Fruit fly (Drosophila melanogaster) whole organism, embryonic: ENCODE data around the gene CG31817.

Source experiments
- Ada2b ChIP-seq: fragments of 200-800 bp; sonication (Bioruptor generic); IDR thresholded peaks from 2 replicates; pipeline ENCODE4 v1.3.6; 2022; ENCODE audit warnings: missing biosample characterization, missing genetic modification characterization
- Atf6 ChIP-seq: fragments of 200-800 bp; sonication (Bioruptor generic); IDR thresholded peaks from 2 replicates; pipeline ENCODE4 v1.3.6; 2022; ENCODE audit warnings: missing biosample characterization, missing genetic modification characterization
- Bdp1 ChIP-seq: fragments of 200-800 bp; sonication (Bioruptor generic); optimal IDR thresholded peaks from 3 replicates; lab custom pipeline; 2016; ENCODE audit warnings: missing biosample characterization, missing genetic modification characterization
- CG10543 ChIP-seq: fragments of 200-800 bp; sonication (Bioruptor generic); optimal IDR thresholded peaks from 3 replicates; lab custom pipeline; 2017; ENCODE audit warnings: missing biosample characterization, mild to moderate bottlenecking, missing genetic modification characterization, moderate library complexity
- CG12391 ChIP-seq: fragments of 200-800 bp; sonication (Bioruptor generic); optimal IDR thresholded peaks from 3 replicates; lab custom pipeline; 2018; ENCODE audit warnings: missing biosample characterization, mild to moderate bottlenecking, missing genetic modification characterization, moderate library complexity
- CG14441 ChIP-seq: fragments of 200-800 bp; sonication (Bioruptor generic); IDR thresholded peaks from 2 replicates; pipeline ENCODE4 v1.3.6; 2022; ENCODE audit warnings: missing biosample characterization, missing genetic modification characterization
- CG15479 ChIP-seq: fragments of 200-800 bp; sonication (Bioruptor generic); optimal IDR thresholded peaks from 3 replicates; lab custom pipeline; 2019; ENCODE audit warnings: missing biosample characterization, mild to moderate bottlenecking, missing genetic modification characterization, moderate library complexity
- CG16779 ChIP-seq: fragments of 200-800 bp; sonication (Bioruptor generic); IDR thresholded peaks from 2 replicates; pipeline ENCODE4 v1.3.6; 2022; ENCODE audit warnings: missing biosample characterization, missing genetic modification characterization
- CG16815 ChIP-seq: fragments of 200-800 bp; sonication (Bioruptor generic); optimal IDR thresholded peaks from 3 replicates; lab custom pipeline; 2017; ENCODE audit warnings: missing biosample characterization, mild to moderate bottlenecking, missing genetic modification characterization
- CG2199 ChIP-seq: fragments of 200-800 bp; sonication (Bioruptor generic); IDR thresholded peaks from 3 replicates; pipeline ENCODE4 v1.3.6; 2022; ENCODE audit warnings: missing biosample characterization, missing genetic modification characterization
- CG2678 ChIP-seq: fragments of 200-800 bp; sonication (Bioruptor generic); optimal IDR thresholded peaks from 3 replicates; lab custom pipeline; 2019; ENCODE audit warnings: missing biosample characterization, mild to moderate bottlenecking, missing genetic modification characterization, moderate library complexity
- CG3281 ChIP-seq: fragments of 200-800 bp; sonication (Bioruptor generic); optimal IDR thresholded peaks from 3 replicates; lab custom pipeline; 2017; ENCODE audit warnings: missing biosample characterization, mild to moderate bottlenecking, missing genetic modification characterization
- CG34376 ChIP-seq: fragments of 200-800 bp; sonication (Bioruptor generic); optimal IDR thresholded peaks from 2 replicates; lab custom pipeline; 2018; ENCODE audit warnings: missing biosample characterization, mild to moderate bottlenecking, missing genetic modification characterization
- CG3847 ChIP-seq: fragments of 200-800 bp; sonication (Bioruptor generic); IDR thresholded peaks from 2 replicates; pipeline ENCODE4 v1.3.6; 2022; ENCODE audit warnings: missing biosample characterization, missing genetic modification characterization
- CG7556 ChIP-seq: fragments of 200-800 bp; sonication (Bioruptor generic); optimal IDR thresholded peaks from 2 replicates; lab custom pipeline; 2017; ENCODE audit warnings: missing biosample characterization, mild to moderate bottlenecking, missing genetic modification characterization
- CG9215 ChIP-seq: fragments of 200-800 bp; sonication (Bioruptor generic); IDR thresholded peaks from 2 replicates; pipeline ENCODE4 v1.3.6; 2022; ENCODE audit warnings: missing biosample characterization, missing genetic modification characterization
- CG9932 ChIP-seq: fragments of 200-800 bp; sonication (Bioruptor generic); IDR thresholded peaks from 2 replicates; pipeline ENCODE4 v1.3.6; 2022; ENCODE audit warnings: missing biosample characterization, missing genetic modification characterization
- CrebB ChIP-seq: fragments of 200-800 bp; sonication (Bioruptor generic); optimal IDR thresholded peaks from 3 replicates; lab custom pipeline; 2018; ENCODE audit warnings: missing biosample characterization, mild to moderate bottlenecking, missing genetic modification characterization
- Drgx ChIP-seq: fragments of 200-800 bp; sonication (Bioruptor generic); IDR thresholded peaks from 2 replicates; pipeline ENCODE4 v1.3.6; 2022; ENCODE audit warnings: missing biosample characterization, missing genetic modification characterization
- Fer2 ChIP-seq: fragments of 200-800 bp; sonication (Bioruptor generic); optimal IDR thresholded peaks from 2 replicates; lab custom pipeline; 2018; ENCODE audit warnings: missing biosample characterization, mild to moderate bottlenecking, missing genetic modification characterization, moderate library complexity
- GATAe ChIP-seq: fragments of 200-800 bp; sonication (Bioruptor generic); conservative IDR thresholded peaks from 2 replicates; pipeline ENCODE4 v1.3.6; 2022; ENCODE audit warnings: missing biosample characterization, missing genetic modification characterization
- HmgZ ChIP-seq: fragments of 200-800 bp; sonication (Bioruptor generic); optimal IDR thresholded peaks from 2 replicates; lab custom pipeline; 2018; ENCODE audit warnings: missing biosample characterization, mild to moderate bottlenecking, missing genetic modification characterization
- Hmx ChIP-seq: fragments of 200-800 bp; sonication (Bioruptor generic); optimal IDR thresholded peaks from 2 replicates; lab custom pipeline; 2016; ENCODE audit warnings: missing biosample characterization, missing genetic modification characterization
- Lpt ChIP-seq: fragments of >200 bp; optimal IDR thresholded peaks from 2 replicates; lab custom pipeline; 2018; ENCODE audit warnings: missing biosample characterization, missing genetic modification characterization
- NFAT ChIP-seq: fragments of 200-800 bp; sonication (Bioruptor generic); IDR thresholded peaks from 2 replicates; pipeline ENCODE4 v1.3.6; 2022; ENCODE audit warnings: missing biosample characterization, missing genetic modification characterization
- Oli ChIP-seq: fragments of 200-800 bp; sonication (Bioruptor generic); optimal IDR thresholded peaks from 2 replicates; lab custom pipeline; 2018; ENCODE audit warnings: missing biosample characterization, mild to moderate bottlenecking, missing genetic modification characterization, moderate library complexity
- Pdp1 ChIP-seq, 2 experiments: fragments of 200-800 bp; sonication (Bioruptor generic); optimal IDR thresholded peaks; 3 replicates each; lab custom pipeline; 2016; ENCODE audit warnings: missing biosample characterization in 2 of 2, missing genetic modification characterization in 2 of 2, mild to moderate bottlenecking in 1 of 2, moderate library complexity in 1 of 2
- Sry-β ChIP-seq: fragments of 200-800 bp; sonication (Bioruptor generic); optimal IDR thresholded peaks from 2 replicates; lab custom pipeline; 2018; ENCODE audit warnings: missing biosample characterization, mild to moderate bottlenecking, missing genetic modification characterization, moderate library complexity
- Xbp1 ChIP-seq: fragments of 200-800 bp; sonication (Bioruptor generic); optimal IDR thresholded peaks from 3 replicates; lab custom pipeline; 2016; ENCODE audit warnings: missing biosample characterization, mild to moderate bottlenecking, missing genetic modification characterization
- ase ChIP-seq: fragments of 200-800 bp; sonication (Bioruptor generic); IDR thresholded peaks from 3 replicates; pipeline ENCODE4 v1.3.6; 2022; ENCODE audit warnings: missing biosample characterization, missing genetic modification characterization
- bigmax ChIP-seq: fragments of 200-800 bp; sonication (Bioruptor generic); optimal IDR thresholded peaks from 2 replicates; lab custom pipeline; 2018; ENCODE audit warnings: missing biosample characterization, mild to moderate bottlenecking, missing genetic modification characterization
- caup ChIP-seq: fragments of 200-800 bp; sonication (Bioruptor generic); optimal IDR thresholded peaks from 3 replicates; lab custom pipeline; 2017; ENCODE audit warnings: missing biosample characterization, mild to moderate bottlenecking, missing genetic modification characterization, moderate library complexity; ENCODE audit not compliant: severe bottlenecking
- chinmo ChIP-seq: fragments of 200-800 bp; sonication (Bioruptor generic); IDR thresholded peaks from 4 replicates; pipeline ENCODE4 v1.3.6; 2022; ENCODE audit warnings: missing biosample characterization, missing genetic modification characterization; ENCODE audit not compliant: partially characterized antibody
- ci ChIP-seq: fragments of 200-800 bp; sonication (Bioruptor generic); IDR thresholded peaks from 3 replicates; pipeline ENCODE4 v1.3.6; 2022; ENCODE audit warnings: missing biosample characterization, missing genetic modification characterization
- dysf ChIP-seq: fragments of 200-800 bp; sonication (Bioruptor generic); IDR thresholded peaks from 3 replicates; pipeline ENCODE4 v1.3.6; 2022; ENCODE audit warnings: missing biosample characterization, missing genetic modification characterization
- en ChIP-seq: fragments of 200-800 bp; sonication (Bioruptor generic); optimal IDR thresholded peaks from 2 replicates; lab custom pipeline; 2016; ENCODE audit warnings: missing biosample characterization, missing genetic modification characterization
- ewg ChIP-seq: fragments of 200-800 bp; sonication (Bioruptor generic); optimal IDR thresholded peaks from 3 replicates; lab custom pipeline; 2017; ENCODE audit warnings: mild to moderate bottlenecking, missing biosample characterization, missing genetic modification reagents, missing genetic modification characterization
- exex ChIP-seq: fragments of 200-800 bp; sonication (Bioruptor generic); optimal IDR thresholded peaks from 4 replicates; lab custom pipeline; 2018; ENCODE audit warnings: missing biosample characterization, mild to moderate bottlenecking, missing genetic modification characterization, moderate library complexity
- fd64A ChIP-seq: fragments of 200-800 bp; sonication (Bioruptor generic); optimal IDR thresholded peaks from 3 replicates; lab custom pipeline; 2018; ENCODE audit warnings: missing biosample characterization, mild to moderate bottlenecking, missing genetic modification characterization
- lab ChIP-seq: fragments of 200-800 bp; sonication (Bioruptor generic); optimal IDR thresholded peaks from 3 replicates; lab custom pipeline; 2017; ENCODE audit warnings: missing biosample characterization, missing genetic modification characterization, mild to moderate bottlenecking, moderate library complexity, missing genetic modification reagents
- nerfin-1 ChIP-seq: fragments of 200-800 bp; sonication (Bioruptor generic); optimal IDR thresholded peaks from 3 replicates; lab custom pipeline; 2019; ENCODE audit warnings: missing biosample characterization, mild to moderate bottlenecking, missing genetic modification characterization, moderate library complexity
- nerfin-2 ChIP-seq: fragments of 200-800 bp; sonication (Bioruptor generic); IDR thresholded peaks from 2 replicates; pipeline ENCODE4 v1.3.6; 2022; ENCODE audit warnings: missing biosample characterization, missing genetic modification characterization; ENCODE audit not compliant: partially characterized antibody
- nom ChIP-seq: fragments of 200-800 bp; sonication (Bioruptor generic); optimal IDR thresholded peaks from 2 replicates; lab custom pipeline; 2017; ENCODE audit warnings: missing biosample characterization, missing genetic modification characterization, mild to moderate bottlenecking, moderate library complexity, missing genetic modification reagents
- pho ChIP-seq: fragments of 200-800 bp; sonication (Bioruptor generic); optimal IDR thresholded peaks from 2 replicates; lab custom pipeline; 2016; ENCODE audit warnings: missing biosample characterization, missing genetic modification characterization
- pnt ChIP-seq: fragments of 200-800 bp; sonication (Bioruptor generic); optimal IDR thresholded peaks from 3 replicates; lab custom pipeline; 2016; ENCODE audit warnings: missing biosample characterization, missing genetic modification characterization
- pum ChIP-seq: fragments of 200-800 bp; sonication (Bioruptor generic); optimal IDR thresholded peaks from 2 replicates; lab custom pipeline; 2016; ENCODE audit warnings: missing biosample characterization, missing genetic modification characterization
- pzg ChIP-seq: fragments of 200-800 bp; sonication (Bioruptor generic); optimal IDR thresholded peaks from 3 replicates; lab custom pipeline; 2018; ENCODE audit warnings: missing biosample characterization, mild to moderate bottlenecking, missing genetic modification characterization, moderate library complexity
- rib ChIP-seq: fragments of 200-800 bp; sonication (Bioruptor generic); IDR thresholded peaks from 2 replicates; pipeline ENCODE4 v1.3.6; 2022; ENCODE audit warnings: missing biosample characterization, missing genetic modification characterization
- sug ChIP-seq: fragments of 200-800 bp; optimal IDR thresholded peaks from 2 replicates; lab custom pipeline; 2019; ENCODE audit warnings: missing biosample characterization, mild to moderate bottlenecking, missing genetic modification characterization, moderate library complexity
- zen2 ChIP-seq: fragments of 200-800 bp; sonication (Bioruptor generic); IDR thresholded peaks from 3 replicates; pipeline ENCODE4 v1.3.6; 2022; ENCODE audit warnings: missing biosample characterization, missing genetic modification characterization; ENCODE audit not compliant: partially characterized antibody
- zfh2 ChIP-seq: fragments of 200-800 bp; sonication (Bioruptor generic); optimal IDR thresholded peaks from 2 replicates; lab custom pipeline; 2016; ENCODE audit warnings: missing biosample characterization, missing genetic modification characterization

The CG31817 gene

DNA sequence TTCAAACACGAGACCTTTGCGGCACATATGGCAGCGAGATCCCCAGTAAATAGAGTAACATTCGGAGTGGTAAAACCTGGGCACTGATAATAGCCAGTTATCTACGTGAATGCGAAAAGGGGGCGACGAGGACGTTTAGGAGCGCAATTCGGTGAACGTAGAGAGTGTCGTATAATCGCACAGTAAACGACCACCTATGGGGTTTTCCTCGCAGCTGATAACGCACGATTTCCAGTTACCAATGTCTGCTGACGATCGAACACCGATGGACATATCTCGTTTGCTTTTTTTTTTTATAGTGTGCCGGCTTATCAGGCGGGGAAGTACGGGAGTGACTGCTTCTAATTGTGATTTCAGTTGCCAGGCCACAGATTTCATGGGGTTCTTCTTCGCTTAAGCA lies 17.9 kb downstream of the CG31817 start (continued):
- TF ChIP-seq CG34376 (peak; percentile 69), rib (GFP tag; lab: Robert Waterston, UW) (no peak), zen2 (no peak), CG16815 (no peak), pnt (GFP tag; lab: Kevin White, UChicago) (no peak), HmgZ (tag; lab: Kevin White, UChicago) (peak; percentile 29), CG15479 (GFP tag; lab: Kevin White, UChicago) (peak; percentile 77), sug (tag; lab: Kevin White, UChicago) (peak; percentile 99), ase (GFP tag; lab: Robert Waterston, UW) (no peak), CG12391 (no peak), CG3847 (GFP tag; lab: Robert Waterston, UW) (no peak), CG9932 (no peak), Oli (no peak), Bdp1 (GFP tag; lab: Kevin White, UChicago) (no peak), bigmax (no peak), lab (GFP tag; lab: Kevin White, UChicago) (peak; percentile 63), Xbp1 (GFP tag; lab: Kevin White, UChicago) (no peak), CG16779 (GFP tag; lab: Robert Waterston, UW) (no peak), pum (GFP tag; lab: Kevin White, UChicago) (no peak), nom (GFP tag; lab: Kevin White, UChicago) (no peak), zfh2 (GFP tag; lab: Kevin White, UChicago) (no peak), CG2199 (no peak), Atf6 (GFP tag; lab: Robert Waterston, UW) (peak; percentile 46; the same call in 1 of the 2 replicates), CG9215 (GFP tag; lab: Robert Waterston, UW) (no peak), CG10543 (GFP tag; lab: Kevin White, UChicago) (peak; percentile 51), dysf (GFP tag; lab: Robert Waterston, UW) (no peak), en (no peak), ci (0 out of 3 replicates have a peak, but pooled peaks have one; percentile 29), exex (tag; lab: Kevin White, UChicago) (peak; percentile 87), NFAT (GFP tag; lab: Robert Waterston, UW) (no peak), Lpt (GFP tag; lab: Kevin White, UChicago) (no peak), chinmo (0 out of 4 replicates have a peak, but pooled peaks have one; percentile 49), fd64A (no peak), CrebB (no peak), Drgx (GFP tag; lab: Robert Waterston, UW) (no peak), nerfin-2 (no peak), CG7556 (GFP tag; lab: Kevin White, UChicago) (no peak), nerfin-1 (tag; lab: Kevin White, UChicago) (no peak), caup (GFP tag; lab: Kevin White, UChicago) (peak; percentile 18), CG2678 (tag; lab: Kevin White, UChicago) (peak; percentile 32), Pdp1 (GFP tag; optimal IDR thresholded peaks at IDR 0.05; lab: Kevin White, UChicago) (no peak), CG14441 (GFP tag; lab: Robert Waterston, UW) (no peak), GATAe (GFP tag; lab: Robert Waterston, UW) (peak; percentile 66), Fer2 (tag; lab: Kevin White, UChicago) (no peak), CG3281 (GFP tag; lab: Kevin White, UChicago) (peak; percentile 5), Sry-β (GFP tag; lab: Kevin White, UChicago) (no peak), Ada2b (no peak), pzg (GFP tag; lab: Kevin White, UChicago) (no peak), ewg (no peak), Hmx (no peak), pho (GFP tag; lab: Kevin White, UChicago) (no peak)
